Fruit fly (Drosophila melanogaster): ENCODE data around the gene Mau2.

The Mau2 gene

DNA sequence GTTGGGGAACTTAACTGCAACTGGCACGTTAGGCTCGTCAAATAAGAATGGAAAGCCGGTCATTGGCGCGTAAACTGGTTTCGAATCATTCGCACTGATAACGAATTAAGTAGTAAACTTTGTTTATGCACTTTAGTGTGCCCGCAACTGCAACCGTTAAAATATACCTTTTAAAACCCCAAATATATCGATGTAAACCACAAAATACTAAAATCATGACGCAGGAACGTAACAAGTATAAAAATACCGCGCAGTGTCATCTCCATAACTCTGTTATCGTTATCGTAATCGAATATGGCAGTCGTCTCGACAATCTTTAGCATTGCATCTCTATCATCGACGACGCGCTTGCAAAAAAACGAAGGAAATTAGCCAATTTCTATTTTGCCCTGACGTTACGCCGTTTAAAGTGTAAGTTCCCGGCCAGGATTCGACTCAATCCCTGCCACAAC is 16.3 kb downstream of the Mau2 start, which contains the start of the genes CG31344 and Caf1-55 (continued):
- TF ChIP-seq sr (GFP tag; IDR thresholded peaks at IDR 0.05), result no peak
- TF ChIP-seq pnt (GFP tag; optimal IDR thresholded peaks at IDR 0.05), result no peak
- no peak for TF ChIP-seq slou (GFP tag; optimal IDR thresholded peaks at IDR 0.05)
- no peak for TF ChIP-seq onecut (GFP tag; IDR thresholded peaks at IDR 0.05)
- peak; percentile 72 for TF ChIP-seq sna (GFP tag; IDR thresholded peaks at IDR 0.05; ENCODE audit: partially characterized antibody)
- no peak for TF ChIP-seq BtbVII (GFP tag; optimal IDR thresholded peaks at IDR 0.05)
- no peak for TF ChIP-seq da (GFP tag; optimal IDR thresholded peaks at IDR 0.05)
- no peak for TF ChIP-seq CG18262 (tag; optimal IDR thresholded peaks at IDR 0.05)
- peak; percentile 89 for TF ChIP-seq phol (tag; optimal IDR thresholded peaks at IDR 0.05)
- TF ChIP-seq CG4424 (GFP tag; optimal IDR thresholded peaks at IDR 0.05), result no peak
- TF ChIP-seq HLHmδ (GFP tag; optimal IDR thresholded peaks at IDR 0.05), result no peak
- TF ChIP-seq CG2116 (GFP tag; optimal IDR thresholded peaks at IDR 0.05), result peak; percentile 85
- TF ChIP-seq CG33557 (GFP tag; optimal IDR thresholded peaks at IDR 0.05), result no peak
- no peak for TF ChIP-seq odd (GFP tag; optimal IDR thresholded peaks at IDR 0.05)
- TF ChIP-seq scrt (GFP tag; optimal IDR thresholded peaks at IDR 0.05), result no peak
- TF ChIP-seq Ptx1 (GFP tag; IDR thresholded peaks at IDR 0.05), result no peak
- peak; percentile 78 for TF ChIP-seq CG34224 (GFP tag; IDR thresholded peaks at IDR 0.05; ENCODE audit: partially characterized antibody)
- TF ChIP-seq Hr3 (GFP tag; optimal IDR thresholded peaks at IDR 0.05), result no peak
- TF ChIP-seq pho (GFP tag; optimal IDR thresholded peaks at IDR 0.05), result peak; percentile 51
- TF ChIP-seq CG42726 (GFP tag; IDR thresholded peaks at IDR 0.05; ENCODE audit: partially characterized antibody), result peak; percentile 39; the same call in 1 of the 2 replicates
- TF ChIP-seq gt (GFP tag; IDR thresholded peaks at IDR 0.05), result no peak
- no peak for TF ChIP-seq CG4404 (GFP tag; IDR thresholded peaks at IDR 0.05)
- no peak for TF ChIP-seq CG14014 (GFP tag; IDR thresholded peaks at IDR 0.05)
- no peak for TF ChIP-seq Deaf1 (tag; optimal IDR thresholded peaks at IDR 0.05)
- no peak for TF ChIP-seq Nf-YA (GFP tag; IDR thresholded peaks at IDR 0.05)
- no peak for TF ChIP-seq esg (GFP tag; conservative IDR thresholded peaks at IDR 0.05)
- no peak for TF ChIP-seq wdn (GFP tag; IDR thresholded peaks at IDR 0.05)
- no peak for TF ChIP-seq CG4328 (GFP tag; optimal IDR thresholded peaks at IDR 0.05)
- peak; percentile 8 for TF ChIP-seq Bteb2 (GFP tag; optimal IDR thresholded peaks at IDR 0.05)
- TF ChIP-seq CG6683 (GFP tag; optimal IDR thresholded peaks at IDR 0.05), result no peak
- peak; percentile 35 for TF ChIP-seq zfh2 (GFP tag; optimal IDR thresholded peaks at IDR 0.05)
- TF ChIP-seq NFAT (GFP tag; IDR thresholded peaks at IDR 0.05), result no peak
- no peak for TF ChIP-seq Max (GFP tag; optimal IDR thresholded peaks at IDR 0.05)
- no peak for TF ChIP-seq CG9609 (GFP tag; optimal IDR thresholded peaks at IDR 0.05)
- peak; percentile 84 for TF ChIP-seq Myb (GFP tag; optimal IDR thresholded peaks at IDR 0.05)
- TF ChIP-seq bowl (GFP tag; IDR thresholded peaks at IDR 0.05), result no peak
- no peak for TF ChIP-seq Awh (GFP tag; IDR thresholded peaks at IDR 0.05)
- no peak for TF ChIP-seq CG18619 (GFP tag; optimal IDR thresholded peaks at IDR 0.05)
- TF ChIP-seq cas (GFP tag; IDR thresholded peaks at IDR 0.05), result no peak
- peak; percentile 68; the same call in 2 of the 3 replicates for TF ChIP-seq Doc3 (GFP tag; IDR thresholded peaks at IDR 0.05; ENCODE audit: partially characterized antibody)
- TF ChIP-seq Gsc (GFP tag; IDR thresholded peaks at IDR 0.05), result no peak
- peak; percentile 84 for TF ChIP-seq CG1603 (tag; optimal IDR thresholded peaks at IDR 0.05)
- peak; percentile 38; the same call in 1 of the 2 replicates for TF ChIP-seq CG3847 (GFP tag; IDR thresholded peaks at IDR 0.05)
- no peak for TF ChIP-seq fu2 (GFP tag; optimal IDR thresholded peaks at IDR 0.05)
- TF ChIP-seq ato (GFP tag; IDR thresholded peaks at IDR 0.05; ENCODE audit: partially characterized antibody), result 0 out of 2 replicates have a peak, but pooled peaks have one; percentile 19
- TF ChIP-seq CG31365 (tag; optimal IDR thresholded peaks at IDR 0.05), result no peak
- no peak for TF ChIP-seq CG14667 (GFP tag; IDR thresholded peaks at IDR 0.05)
- TF ChIP-seq pita (GFP tag; optimal IDR thresholded peaks at IDR 0.05), result no peak
- peak; percentile 26 for TF ChIP-seq CoRest (tag; optimal IDR thresholded peaks at IDR 0.05)
- TF ChIP-seq CG5953 (GFP tag; IDR thresholded peaks at IDR 0.05), result no peak
- TF ChIP-seq sug (tag; optimal IDR thresholded peaks at IDR 0.05), result peak; percentile 56

All from whole organism, embryonic.